Worm (Caenorhabditis elegans) whole organism, L4 larva: ENCODE data around the gene srbc-44.

Source experiments
- F26F4.8 ChIP-seq: fragments of 200-800 bp; sonication (Bioruptor generic); conservative IDR thresholded peaks from 2 replicates; pipeline ENCODE4 v1.3.6; 2022; ENCODE audit warnings: missing genetic modification characterization, missing compliant biosample characterization
- R02D3.7 ChIP-seq: fragments of 150-350 bp; sonication (generic microtip); optimal IDR thresholded peaks from 3 replicates; lab custom pipeline; 2014; ENCODE audit warnings: missing biosample characterization, missing genetic modification characterization
- T20F7.1 ChIP-seq: fragments of 200-800 bp; sonication (Bioruptor generic); optimal IDR thresholded peaks from 2 replicates; lab custom pipeline; 2018; ENCODE audit warnings: mild to moderate bottlenecking, missing genetic modification characterization, missing compliant biosample characterization
- T26A8.4 ChIP-seq: fragments of 200-800 bp; sonication (Bioruptor generic); IDR thresholded peaks from 2 replicates; pipeline ENCODE4 v1.3.6; 2022; ENCODE audit warnings: missing genetic modification characterization, missing compliant biosample characterization
- Y75B8A.6 ChIP-seq: fragments of 200-800 bp; sonication (Bioruptor generic); IDR thresholded peaks from 2 replicates; pipeline ENCODE4 v1.3.6; 2022; ENCODE audit warnings: missing genetic modification reagents, missing genetic modification characterization, missing compliant biosample characterization
- ZK546.5 ChIP-seq, 2 experiments: sonication (generic microtip); optimal IDR thresholded peaks; 2 replicates each; lab custom pipeline; 2017; ENCODE audit warnings: missing biosample characterization in 2 of 2, missing genetic modification characterization in 2 of 2
- ama-1 ChIP-seq: fragments of 150-350 bp; optimal IDR thresholded peaks from 2 replicates; lab custom pipeline; 2014; ENCODE audit warnings: inconsistent platforms, mixed read lengths
- ceh-20 ChIP-seq: fragments of 200-800 bp; sonication (Bioruptor generic); IDR thresholded peaks from 2 replicates; pipeline ENCODE4 v1.3.6; 2022; ENCODE audit warnings: missing genetic modification reagents, missing genetic modification characterization, missing compliant biosample characterization
- ceh-82 ChIP-seq: sonication (generic microtip); optimal IDR thresholded peaks from 2 replicates; lab custom pipeline; 2017; ENCODE audit warnings: missing biosample characterization, missing genetic modification characterization
- ces-1 ChIP-seq: fragments of 150-350 bp; sonication (generic microtip); optimal IDR thresholded peaks from 4 replicates; lab custom pipeline; 2014; ENCODE audit warnings: missing biosample characterization, missing genetic modification reagents, missing genetic modification characterization
- cey-2 ChIP-seq: sonication (generic microtip); optimal IDR thresholded peaks from 3 replicates; lab custom pipeline; 2017; ENCODE audit warnings: missing genetic modification characterization, mild to moderate bottlenecking, missing compliant biosample characterization, antibody characterized with exemption, borderline replicate concordance; ENCODE audit not compliant: insufficient read depth
- daf-16 ChIP-seq, 3 experiments: sonication (generic microtip); optimal IDR thresholded peaks; 2 replicates each; lab custom pipeline; 2016 to 2017; ENCODE audit warnings: missing genetic modification characterization in 3 of 3, missing genetic modification reagents in 3 of 3, mild to moderate bottlenecking in 2 of 3, missing compliant biosample characterization in 2 of 3, missing biosample characterization in 1 of 3, moderate library complexity in 1 of 3
- dmd-6 ChIP-seq: fragments of 200-800 bp; sonication (Bioruptor generic); IDR thresholded peaks from 2 replicates; pipeline ENCODE4 v1.3.6; 2022; ENCODE audit warnings: missing genetic modification reagents, missing genetic modification characterization, missing compliant biosample characterization
- dmd-8 ChIP-seq: fragments of 200-800 bp; sonication (Bioruptor generic); IDR thresholded peaks from 2 replicates; pipeline ENCODE4 v1.3.6; 2022; ENCODE audit warnings: missing genetic modification characterization, missing compliant biosample characterization
- dpl-1 ChIP-seq: fragments of 150-350 bp; optimal IDR thresholded peaks from 2 replicates; lab custom pipeline; 2014; ENCODE audit warnings: missing biosample characterization, missing genetic modification reagents, missing genetic modification characterization
- egl-27 ChIP-seq: sonication (generic microtip); optimal IDR thresholded peaks from 3 replicates; lab custom pipeline; 2017; ENCODE audit warnings: missing biosample characterization, missing genetic modification reagents, missing genetic modification characterization
- egl-43 ChIP-seq: fragments of 200-800 bp; sonication (Bioruptor generic); IDR thresholded peaks from 2 replicates; pipeline ENCODE4 v1.3.6; 2022; ENCODE audit warnings: missing genetic modification reagents, missing genetic modification characterization, missing compliant biosample characterization
- gei-8 ChIP-seq: fragments of 200-800 bp; sonication (Bioruptor generic); optimal IDR thresholded peaks from 2 replicates; lab custom pipeline; 2018; ENCODE audit warnings: mild to moderate bottlenecking, missing genetic modification characterization, missing compliant biosample characterization
- hif-1 ChIP-seq, 2 experiments: sonication (generic microtip); optimal IDR thresholded peaks; 2 replicates each; lab custom pipeline; 2016 to 2017; ENCODE audit warnings: missing compliant biosample characterization in 2 of 2, missing genetic modification characterization in 2 of 2, missing genetic modification reagents in 2 of 2, missing genotype in 2 of 2, mild to moderate bottlenecking in 1 of 2
- hlh-11 ChIP-seq: fragments of 200-800 bp; sonication (Bioruptor generic); optimal IDR thresholded peaks from 2 replicates; lab custom pipeline; 2018; ENCODE audit warnings: mild to moderate bottlenecking, missing genetic modification characterization, missing compliant biosample characterization
- hlh-30 ChIP-seq: sonication (generic microtip); optimal IDR thresholded peaks from 2 replicates; lab custom pipeline; 2017; ENCODE audit warnings: antibody characterized with exemption, mild to moderate bottlenecking, missing genetic modification characterization, missing compliant biosample characterization; ENCODE audit not compliant: insufficient read depth
- hmg-1.1 ChIP-seq: fragments of 200-800 bp; sonication (Bioruptor generic); IDR thresholded peaks from 2 replicates; pipeline ENCODE4 v1.3.6; 2022; ENCODE audit warnings: missing genetic modification reagents, missing genetic modification characterization, missing compliant biosample characterization
- jun-1 ChIP-seq: fragments of 150-350 bp; optimal IDR thresholded peaks from 2 replicates; lab custom pipeline; 2014; ENCODE audit warnings: missing biosample characterization, missing genetic modification reagents, missing genetic modification characterization
- lin-1 ChIP-seq: fragments of 200-800 bp; sonication (Bioruptor generic); IDR thresholded peaks from 2 replicates; pipeline ENCODE4 v1.3.6; 2022; ENCODE audit warnings: missing genetic modification reagents, missing genetic modification characterization, missing compliant biosample characterization
- lin-13 ChIP-seq: fragments of 150-350 bp; optimal IDR thresholded peaks from 2 replicates; lab custom pipeline; 2014; ENCODE audit warnings: missing biosample characterization, missing genetic modification reagents, missing genetic modification characterization
- lin-29 ChIP-seq: fragments of 200-800 bp; sonication (Bioruptor generic); IDR thresholded peaks from 2 replicates; pipeline ENCODE4 v1.3.6; 2022; ENCODE audit warnings: missing genetic modification reagents, missing genetic modification characterization, missing compliant biosample characterization
- mxl-3 ChIP-seq: fragments of 200-800 bp; sonication (Bioruptor generic); optimal IDR thresholded peaks from 2 replicates; lab custom pipeline; 2018; ENCODE audit warnings: mild to moderate bottlenecking, missing genetic modification characterization, missing compliant biosample characterization
- nhr-237 ChIP-seq: sonication (generic microtip); optimal IDR thresholded peaks from 2 replicates; lab custom pipeline; 2017; ENCODE audit warnings: missing biosample characterization, missing genetic modification characterization
- nhr-41 ChIP-seq: fragments of 200-800 bp; sonication (Bioruptor generic); IDR thresholded peaks from 2 replicates; pipeline ENCODE4 v1.3.6; 2022; ENCODE audit warnings: missing genetic modification reagents, missing genetic modification characterization, missing compliant biosample characterization
- set-16 ChIP-seq: fragments of 200-800 bp; sonication (Bioruptor generic); IDR thresholded peaks from 2 replicates; pipeline ENCODE4 v1.3.6; 2022; ENCODE audit warnings: missing genetic modification reagents, missing genetic modification characterization, missing compliant biosample characterization
- snpc-1.2 ChIP-seq: fragments of 200-800 bp; sonication (Bioruptor generic); IDR thresholded peaks from 2 replicates; pipeline ENCODE4 v1.3.6; 2022; ENCODE audit warnings: missing genetic modification reagents, missing genetic modification characterization, missing compliant biosample characterization
- spr-3 ChIP-seq: fragments of 200-800 bp; sonication (Bioruptor generic); optimal IDR thresholded peaks from 2 replicates; lab custom pipeline; 2018; ENCODE audit warnings: mild to moderate bottlenecking, missing genetic modification characterization, missing compliant biosample characterization
- tag-97 ChIP-seq: fragments of 200-800 bp; sonication (Bioruptor generic); IDR thresholded peaks from 2 replicates; pipeline ENCODE4 v1.3.6; 2022; ENCODE audit warnings: missing genetic modification characterization, missing compliant biosample characterization
- unc-39 ChIP-seq: sonication (generic microtip); optimal IDR thresholded peaks from 2 replicates; lab custom pipeline; 2017; ENCODE audit warnings: missing biosample characterization, missing genetic modification characterization
- unc-62 ChIP-seq, 3 experiments: fragments of 150-350 bp in 1 of 3; sonication (generic microtip); optimal IDR thresholded peaks in 2 of 3; peaks in 1 of 3; 1 replicate in 1 of 3; 2 replicates in 2 of 3; lab custom pipeline; 2014 to 2017; ENCODE audit warnings: missing biosample characterization in 3 of 3, missing genetic modification characterization in 3 of 3, missing genetic modification reagents in 3 of 3, missing genotype in 1 of 3
- zfp-2 ChIP-seq: sonication (generic microtip); optimal IDR thresholded peaks from 2 replicates; lab custom pipeline; 2016; ENCODE audit warnings: mild to moderate bottlenecking, missing genetic modification characterization, missing compliant biosample characterization
- zfp-3 ChIP-seq: fragments of 200-800 bp; sonication (Bioruptor generic); conservative IDR thresholded peaks from 2 replicates; pipeline ENCODE4 v1.3.6; 2022; ENCODE audit warnings: missing genetic modification reagents, missing genetic modification characterization, missing compliant biosample characterization
- zip-11 ChIP-seq: fragments of 200-800 bp; sonication (Bioruptor generic); IDR thresholded peaks from 2 replicates; pipeline ENCODE4 v1.3.6; 2022; ENCODE audit warnings: missing genetic modification characterization, missing compliant biosample characterization
- ztf-7 ChIP-seq: fragments of 150-350 bp; optimal IDR thresholded peaks from 2 replicates; lab custom pipeline; 2014; ENCODE audit warnings: missing biosample characterization, missing genetic modification characterization

Gene srbc-44

ce11 chrV:12811810-12812209, 23.5 kb upstream of the srbc-44 start:
- TF ChIP-seq zfp-3 (GFP tag; lab: Robert Waterston, UW) (peak; percentile 6; the same call in 1 of the 2 replicates), hmg-1.1 (GFP tag; lab: Robert Waterston, UW) (0 out of 2 replicates have a peak, but pooled peaks have one; percentile 15), ama-1 (peak; percentile 13), T26A8.4 (GFP tag; lab: Robert Waterston, UW) (peak; percentile 40), spr-3 (GFP tag; lab: Kevin White, UChicago) (no peak)

- TF ChIP-seq snpc-1.2 (GFP tag; lab: Robert Waterston, UW) (no peak), F26F4.8 (no peak), cey-2 (tag; lab: Kevin White, UChicago) (no peak), unc-62 (GFP tag; optimal IDR thresholded peaks at IDR 0.05 in 1 of 2; lab: Kevin White, UChicago) (peak in 1 of 2 experiments; percentile 1), unc-62 (tag; optimal IDR thresholded peaks at IDR 0.05; lab: Kevin White, UChicago) (no peak)
These were observed 22.8 kb upstream of the srbc-44 start, which contains the start of gene ZC443.2 for ce11 chrV:12811126-12811525. Gene ZC443.2 (minus strand): TSS chrV:12811192.

ce11 chrV:12809876-12810275, 21.5 kb upstream of the srbc-44 start, which contains the start of gene ZC443.1:
Gene ZC443.1 (minus strand): TSS chrV:12810080.
- no peak for TF ChIP-seq hmg-1.1 (GFP tag; lab: Robert Waterston, UW)
- no peak for TF ChIP-seq dpl-1 (GFP tag; lab: Kevin White, UChicago)
- no peak for TF ChIP-seq egl-27 (tag; lab: Kevin White, UChicago)
- no peak for TF ChIP-seq hlh-11 (tag; lab: Kevin White, UChicago)
- TF ChIP-seq T20F7.1 (GFP tag; lab: Kevin White, UChicago), result no peak
- no peak for TF ChIP-seq tag-97
- no peak for TF ChIP-seq ceh-20 (GFP tag; lab: Robert Waterston, UW)
- no peak for TF ChIP-seq ztf-7 (tag; lab: Kevin White, UChicago)
- TF ChIP-seq hlh-30, result no peak
- no peak for TF ChIP-seq set-16 (GFP tag; lab: Robert Waterston, UW)
- no peak for TF ChIP-seq snpc-1.2 (GFP tag; lab: Robert Waterston, UW)
- no peak for TF ChIP-seq lin-29 (GFP tag; lab: Robert Waterston, UW)
- no peak for TF ChIP-seq lin-1 (GFP tag; lab: Robert Waterston, UW)
- no peak for TF ChIP-seq zfp-3 (GFP tag; lab: Robert Waterston, UW)
- TF ChIP-seq T26A8.4 (GFP tag; lab: Robert Waterston, UW), result no peak
- no peak for TF ChIP-seq egl-43 (GFP tag; lab: Robert Waterston, UW)
- TF ChIP-seq zfp-2, result no peak
- no peak for TF ChIP-seq Y75B8A.6 (GFP tag; lab: Robert Waterston, UW)
- TF ChIP-seq mxl-3 (GFP tag; lab: Kevin White, UChicago), result no peak

ce11 chrV:12806190-12806589, 17.8 kb upstream of the srbc-44 start, which contains the start of gene ZC443.7:
Gene ZC443.7 (plus strand): TSS chrV:12806490.
- no peak for TF ChIP-seq gei-8 (GFP tag; lab: Kevin White, UChicago)
- no peak for TF ChIP-seq jun-1 (tag; lab: Kevin White, UChicago)
- no peak for TF ChIP-seq unc-39 (tag; lab: Kevin White, UChicago)
- TF ChIP-seq nhr-41, result no peak
- no peak for TF ChIP-seq ceh-82
- no peak for TF ChIP-seq hif-1 (tag; optimal IDR thresholded peaks at IDR 0.05; lab: Kevin White, UChicago)
- no peak for TF ChIP-seq ama-1
- TF ChIP-seq daf-16 (GFP tag; optimal IDR thresholded peaks at IDR 0.05; lab: Kevin White, UChicago), result no peak
- TF ChIP-seq daf-16 (tag; optimal IDR thresholded peaks at IDR 0.05; lab: Kevin White, UChicago), result no peak
- TF ChIP-seq dmd-6 (GFP tag; lab: Robert Waterston, UW), result no peak
- no peak for TF ChIP-seq ces-1
- no peak for TF ChIP-seq nhr-237
- no peak for TF ChIP-seq zip-11 (GFP tag; lab: Robert Waterston, UW)
- TF ChIP-seq R02D3.7, result no peak
- TF ChIP-seq dmd-8 (GFP tag; lab: Robert Waterston, UW), result no peak
- no peak for TF ChIP-seq lin-13 (GFP tag; lab: Kevin White, UChicago)
- no peak for TF ChIP-seq ZK546.5 (tag; optimal IDR thresholded peaks at IDR 0.05; lab: Kevin White, UChicago)
- no peak for TF ChIP-seq F26F4.8
